Worm (Caenorhabditis elegans): ENCODE data around the gene gldi-1.

gldi-1 gene

ce11 chrII:502638-503037 is 18.5 kb upstream of the gldi-1 start:
- TF ChIP-seq F44E2.7 (GFP tag; IDR thresholded peaks at IDR 0.05) (no peak), aha-1 (tag) (peak; percentile 60), hmg-1.1 (GFP tag; IDR thresholded peaks at IDR 0.05) (no peak), unc-62 (GFP tag; optimal IDR thresholded peaks at IDR 0.05 in 1 of 2) (peak in 1 of 2 experiments; percentile 82), unc-62 (tag; optimal IDR thresholded peaks at IDR 0.05) (no peak)

- TF ChIP-seq attf-4 (tag; optimal IDR thresholded peaks at IDR 0.05) (no peak), Y5F2A.4 (GFP tag; optimal IDR thresholded peaks at IDR 0.05) (no peak), nhr-111 (GFP tag; optimal IDR thresholded peaks at IDR 0.05) (no peak), F10B5.3 (tag; optimal IDR thresholded peaks at IDR 0.05) (no peak), ceh-32 (tag; optimal IDR thresholded peaks at IDR 0.05; ENCODE audit: poor library complexity) (no peak), lir-3 (tag; optimal IDR thresholded peaks at IDR 0.05) (no peak), snpc-4 (tag; optimal IDR thresholded peaks at IDR 0.05) (no peak), snpc-1.2 (GFP tag; IDR thresholded peaks at IDR 0.05) (no peak), vab-7 (GFP tag; IDR thresholded peaks at IDR 0.05) (no peak)
Observed at ce11 chrII:495124-495523, 10.9 kb upstream of the gldi-1 start, which contains the start of gene sms-5. Gene sms-5 (plus strand): TSS chrII:495424.

ce11 chrII:475890-476420 is 8.2 kb downstream of the gldi-1 start, which contains the start of gene nsun-1:
Gene nsun-1 (minus strand): TSS chrII:475940.
- TF ChIP-seq D1046.2 (GFP tag; IDR thresholded peaks at IDR 0.05) = peak; percentile 79
- TF ChIP-seq ces-1 (GFP tag; optimal IDR thresholded peaks at IDR 0.05) = no peak
- TF ChIP-seq zfp-3 (GFP tag; conservative IDR thresholded peaks at IDR 0.05) = no peak
- peak; percentile 79 for TF ChIP-seq unc-130 (GFP tag; optimal IDR thresholded peaks at IDR 0.05)
- TF ChIP-seq mdl-1 (tag; optimal IDR thresholded peaks at IDR 0.05) = no peak
- no peak for TF ChIP-seq spr-1 (tag; optimal IDR thresholded peaks at IDR 0.05)
- no peak for TF ChIP-seq tag-97 (GFP tag; IDR thresholded peaks at IDR 0.05)
- TF ChIP-seq hif-1 (tag; optimal IDR thresholded peaks at IDR 0.05) = peak in 1 of 2 experiments; percentile 78
- no peak for TF ChIP-seq nhr-25 (tag; optimal IDR thresholded peaks at IDR 0.05; ENCODE audit: borderline replicate concordance, insufficient read depth)
- no peak for TF ChIP-seq ceh-28 (tag; optimal IDR thresholded peaks at IDR 0.05)
- TF ChIP-seq nhr-48 (tag; optimal IDR thresholded peaks at IDR 0.05) = no peak
- no peak for TF ChIP-seq lin-29 (GFP tag; IDR thresholded peaks at IDR 0.05)
- TF ChIP-seq nhr-10 (tag; optimal IDR thresholded peaks at IDR 0.05) = no peak
- 0 out of 2 replicates have a peak, but pooled peaks have one; percentile 11 for TF ChIP-seq ZK337.2 (GFP tag; IDR thresholded peaks at IDR 0.05)
- no peak for TF ChIP-seq skn-1 (tag; optimal IDR thresholded peaks at IDR 0.05)
- TF ChIP-seq gei-8 (GFP tag; optimal IDR thresholded peaks at IDR 0.05) = no peak
- TF ChIP-seq F37D6.2 (tag; optimal IDR thresholded peaks at IDR 0.05) = no peak
- peak; percentile 94 for TF ChIP-seq lin-38 (GFP tag; IDR thresholded peaks at IDR 0.05)
- no peak for TF ChIP-seq mdt-29 (GFP tag; IDR thresholded peaks at IDR 0.05)
- no peak for TF ChIP-seq cey-2 (tag; optimal IDR thresholded peaks at IDR 0.05; ENCODE audit: borderline replicate concordance, insufficient read depth)
- no peak for TF ChIP-seq php-3 (GFP tag; IDR thresholded peaks at IDR 0.05)
- no peak for TF ChIP-seq mxl-2 (GFP tag; conservative IDR thresholded peaks at IDR 0.05)
- no peak for TF ChIP-seq aly-2 (tag; optimal IDR thresholded peaks at IDR 0.05)
- no peak for TF ChIP-seq lir-3 (tag; optimal IDR thresholded peaks at IDR 0.05)
- peak; percentile 1 for TF ChIP-seq hlh-11 (tag; optimal IDR thresholded peaks at IDR 0.05)
- TF ChIP-seq ceh-44 (GFP tag; IDR thresholded peaks at IDR 0.05) = no peak
- TF ChIP-seq ctbp-1 (GFP tag; IDR thresholded peaks at IDR 0.05) = no peak
- TF ChIP-seq lim-7 (GFP tag; IDR thresholded peaks at IDR 0.05) = no peak
- TF ChIP-seq Y5F2A.4 (GFP tag; optimal IDR thresholded peaks at IDR 0.05) = no peak
- peak; percentile 40 for TF ChIP-seq dpl-1 (GFP tag; optimal IDR thresholded peaks at IDR 0.05)
- TF ChIP-seq Y48G9A.11 (GFP tag; IDR thresholded peaks at IDR 0.05) = no peak
- TF ChIP-seq fos-1 (tag; optimal IDR thresholded peaks at IDR 0.05) = no peak
- no peak for TF ChIP-seq T20F7.1 (GFP tag; optimal IDR thresholded peaks at IDR 0.05)
- no peak for TF ChIP-seq ztf-7 (tag; optimal IDR thresholded peaks at IDR 0.05)
- TF ChIP-seq nhr-6 (tag; optimal IDR thresholded peaks at IDR 0.05) = no peak
- 0 out of 2 replicates have a peak, but pooled peaks have one; percentile 21 for TF ChIP-seq dmd-6 (GFP tag; IDR thresholded peaks at IDR 0.05)
